Fruit fly (Drosophila melanogaster) whole organism, embryonic: ENCODE results near the gene CG17028.
A peak's percentile ranks its signal among the peaks of the same experiment; 100 is the strongest.

Source experiments
- Atf3 ChIP-seq: fragments of 200-800 bp; sonication (Bioruptor generic); optimal IDR thresholded peaks from 3 replicates; lab custom pipeline; 2016; ENCODE audit warnings: missing biosample characterization, missing genetic modification characterization
- Blimp-1 ChIP-seq: fragments of 200-800 bp; sonication (Bioruptor generic); optimal IDR thresholded peaks from 3 replicates; lab custom pipeline; 2018; ENCODE audit warnings: missing biosample characterization, missing genetic modification characterization, mild to moderate bottlenecking, moderate library complexity, missing genetic modification reagents
- CG10267 ChIP-seq: fragments of 200-800 bp; sonication (Bioruptor generic); optimal IDR thresholded peaks from 2 replicates; lab custom pipeline; 2018; ENCODE audit warnings: missing biosample characterization, mild to moderate bottlenecking, missing genetic modification characterization, moderate library complexity
- CG10979 ChIP-seq: fragments of 200-800 bp; sonication (Bioruptor generic); optimal IDR thresholded peaks from 2 replicates; lab custom pipeline; 2018; ENCODE audit warnings: missing biosample characterization, mild to moderate bottlenecking, missing genetic modification characterization, moderate library complexity
- CG12104 ChIP-seq: fragments of 200-800 bp; sonication (Bioruptor generic); optimal IDR thresholded peaks from 3 replicates; lab custom pipeline; 2016; ENCODE audit warnings: missing biosample characterization, missing genetic modification characterization
- CG13424 ChIP-seq: fragments of 200-800 bp; sonication (Bioruptor generic); optimal IDR thresholded peaks from 2 replicates; lab custom pipeline; 2019; ENCODE audit warnings: missing biosample characterization, mild to moderate bottlenecking, missing genetic modification characterization, moderate library complexity
- CG14014 ChIP-seq: fragments of 200-800 bp; sonication (Bioruptor generic); IDR thresholded peaks from 2 replicates; pipeline ENCODE4 v1.3.6; 2022; ENCODE audit warnings: missing biosample characterization, missing genetic modification characterization
- CG14710 ChIP-seq: fragments of 200-800 bp; sonication (Bioruptor generic); optimal IDR thresholded peaks from 3 replicates; lab custom pipeline; 2019; ENCODE audit warnings: missing biosample characterization, mild to moderate bottlenecking, missing genetic modification characterization, moderate library complexity
- CG1603 ChIP-seq: fragments of 200-800 bp; sonication (Bioruptor generic); optimal IDR thresholded peaks from 2 replicates; lab custom pipeline; 2019; ENCODE audit warnings: missing biosample characterization, mild to moderate bottlenecking, missing genetic modification characterization, moderate library complexity
- CG17361 ChIP-seq: fragments of 200-800 bp; sonication (Bioruptor generic); IDR thresholded peaks from 3 replicates; pipeline ENCODE4 v1.3.6; 2022; ENCODE audit warnings: missing biosample characterization, missing genetic modification characterization
- CG17829 ChIP-seq: fragments of 200-800 bp; optimal IDR thresholded peaks from 2 replicates; lab custom pipeline; 2019; ENCODE audit warnings: missing biosample characterization, mild to moderate bottlenecking, missing genetic modification characterization, moderate library complexity
- CG18262 ChIP-seq: fragments of 200-800 bp; optimal IDR thresholded peaks from 3 replicates; lab custom pipeline; 2019; ENCODE audit warnings: missing biosample characterization, mild to moderate bottlenecking, missing genetic modification characterization, moderate library complexity
- CG2678 ChIP-seq: fragments of 200-800 bp; sonication (Bioruptor generic); optimal IDR thresholded peaks from 3 replicates; lab custom pipeline; 2019; ENCODE audit warnings: missing biosample characterization, mild to moderate bottlenecking, missing genetic modification characterization, moderate library complexity
- CG2712 ChIP-seq: fragments of 200-800 bp; optimal IDR thresholded peaks from 3 replicates; lab custom pipeline; 2019; ENCODE audit warnings: missing biosample characterization, mild to moderate bottlenecking, missing genetic modification characterization, moderate library complexity
- CG2875 ChIP-seq: fragments of 200-800 bp; sonication (Bioruptor generic); optimal IDR thresholded peaks from 2 replicates; lab custom pipeline; 2017; ENCODE audit warnings: missing biosample characterization, mild to moderate bottlenecking, missing genetic modification characterization, missing genetic modification reagents
- CG30403 ChIP-seq: fragments of 200-800 bp; sonication (Bioruptor generic); optimal IDR thresholded peaks from 3 replicates; lab custom pipeline; 2016; ENCODE audit warnings: missing biosample characterization, missing genetic modification characterization
- CG31441 ChIP-seq: fragments of 200-800 bp; sonication (Bioruptor generic); IDR thresholded peaks from 2 replicates; pipeline ENCODE4 v1.3.6; 2022; ENCODE audit warnings: missing biosample characterization, missing genetic modification characterization
- CG7839 ChIP-seq: fragments of 200-800 bp; sonication (Bioruptor generic); optimal IDR thresholded peaks from 3 replicates; lab custom pipeline; 2018; ENCODE audit warnings: missing biosample characterization, mild to moderate bottlenecking, missing genetic modification characterization, moderate library complexity
- Doc3 ChIP-seq: fragments of 200-800 bp; sonication (Bioruptor generic); IDR thresholded peaks from 3 replicates; pipeline ENCODE4 v1.3.6; 2022; ENCODE audit warnings: missing biosample characterization, missing genetic modification characterization; ENCODE audit not compliant: partially characterized antibody
- E2f2 ChIP-seq: fragments of 200-800 bp; sonication (Bioruptor generic); IDR thresholded peaks from 2 replicates; pipeline ENCODE4 v1.3.6; 2022; ENCODE audit warnings: missing biosample characterization, missing genetic modification characterization
- Ets65A ChIP-seq: fragments of 200-800 bp; sonication (Bioruptor generic); peaks from one replicate; lab custom pipeline; 2016; ENCODE audit warnings: missing biosample characterization, missing genetic modification characterization
- Fer1 ChIP-seq: fragments of 200-800 bp; sonication (Bioruptor generic); optimal IDR thresholded peaks from 2 replicates; lab custom pipeline; 2017; ENCODE audit warnings: missing biosample characterization, mild to moderate bottlenecking, missing genetic modification characterization
- Myb ChIP-seq: fragments of 200-800 bp; sonication (Bioruptor generic); optimal IDR thresholded peaks from 2 replicates; lab custom pipeline; 2016; ENCODE audit warnings: missing biosample characterization, missing genetic modification characterization
- Oli ChIP-seq: fragments of 200-800 bp; sonication (Bioruptor generic); optimal IDR thresholded peaks from 2 replicates; lab custom pipeline; 2018; ENCODE audit warnings: missing biosample characterization, mild to moderate bottlenecking, missing genetic modification characterization, moderate library complexity
- Pdp1 ChIP-seq, 2 experiments: fragments of 200-800 bp; sonication (Bioruptor generic); optimal IDR thresholded peaks; 3 replicates each; lab custom pipeline; 2016; ENCODE audit warnings: missing biosample characterization in 2 of 2, missing genetic modification characterization in 2 of 2, mild to moderate bottlenecking in 1 of 2, moderate library complexity in 1 of 2
- Ravus ChIP-seq: fragments of 200-800 bp; sonication (Bioruptor generic); IDR thresholded peaks from 2 replicates; pipeline ENCODE4 v1.3.6; 2022; ENCODE audit warnings: missing biosample characterization, missing genetic modification characterization
- Rx ChIP-seq: fragments of 200-800 bp; sonication (Bioruptor generic); IDR thresholded peaks from 2 replicates; pipeline ENCODE4 v1.3.6; 2022; ENCODE audit warnings: missing biosample characterization, missing genetic modification characterization
- Sox100B ChIP-seq: fragments of 200-800 bp; sonication (Bioruptor generic); optimal IDR thresholded peaks from 3 replicates; lab custom pipeline; 2018; ENCODE audit warnings: missing biosample characterization, mild to moderate bottlenecking, missing genetic modification characterization
- Sox102F ChIP-seq: fragments of 200-800 bp; sonication (Bioruptor generic); optimal IDR thresholded peaks from 2 replicates; lab custom pipeline; 2018; ENCODE audit warnings: missing biosample characterization, mild to moderate bottlenecking, missing genetic modification characterization, moderate library complexity
- Ssrp ChIP-seq: fragments of 200-800 bp; sonication (Bioruptor generic); optimal IDR thresholded peaks from 2 replicates; lab custom pipeline; 2018; ENCODE audit warnings: missing biosample characterization, mild to moderate bottlenecking, missing genetic modification characterization, moderate library complexity
- bsh ChIP-seq, 2 experiments: fragments of 200-800 bp; sonication (Bioruptor generic); optimal IDR thresholded peaks; 2 replicates each; lab custom pipeline; 2017 to 2018; ENCODE audit warnings: mild to moderate bottlenecking in 2 of 2, missing biosample characterization in 2 of 2, missing genetic modification characterization in 2 of 2, moderate library complexity in 1 of 2
- caup ChIP-seq: fragments of 200-800 bp; sonication (Bioruptor generic); optimal IDR thresholded peaks from 3 replicates; lab custom pipeline; 2017; ENCODE audit warnings: missing biosample characterization, mild to moderate bottlenecking, missing genetic modification characterization, moderate library complexity; ENCODE audit not compliant: severe bottlenecking
- crol ChIP-seq: fragments of 200-800 bp; sonication (Bioruptor generic); IDR thresholded peaks from 2 replicates; pipeline ENCODE4 v1.3.6; 2022; ENCODE audit warnings: missing biosample characterization, missing genetic modification characterization
- dmrt11E ChIP-seq: fragments of 200-800 bp; sonication (Bioruptor generic); optimal IDR thresholded peaks from 3 replicates; lab custom pipeline; 2018; ENCODE audit warnings: missing biosample characterization, mild to moderate bottlenecking, missing genetic modification characterization, moderate library complexity
- dmrt99B ChIP-seq: fragments of 200-800 bp; sonication (Bioruptor generic); optimal IDR thresholded peaks from 2 replicates; lab custom pipeline; 2018; ENCODE audit warnings: missing biosample characterization, mild to moderate bottlenecking, missing genetic modification characterization, moderate library complexity
- en ChIP-seq: fragments of 200-800 bp; sonication (Bioruptor generic); optimal IDR thresholded peaks from 2 replicates; lab custom pipeline; 2016; ENCODE audit warnings: missing biosample characterization, missing genetic modification characterization
- eve ChIP-seq, 2 experiments: fragments of >200 bp; optimal IDR thresholded peaks; 2 replicates each; lab custom pipeline; 2017; ENCODE audit warnings: missing biosample characterization in 2 of 2, missing genetic modification characterization in 2 of 2
- gem ChIP-seq: fragments of 200-800 bp; sonication (Bioruptor generic); optimal IDR thresholded peaks from 2 replicates; lab custom pipeline; 2019; ENCODE audit warnings: missing biosample characterization, mild to moderate bottlenecking, missing genetic modification characterization, moderate library complexity
- lola ChIP-seq, 3 experiments: fragments of >200 bp in 2 of 3; fragments of 200-800 bp in 1 of 3; sonication (Bioruptor generic) in 1 of 3; optimal IDR thresholded peaks; 2 replicates each; lab custom pipeline; 2017 to 2019; ENCODE audit warnings: missing biosample characterization in 3 of 3, missing genetic modification characterization in 3 of 3, mild to moderate bottlenecking in 1 of 3, moderate library complexity in 1 of 3
- nmo ChIP-seq: fragments of 200-800 bp; sonication (Bioruptor generic); optimal IDR thresholded peaks from 2 replicates; lab custom pipeline; 2018; ENCODE audit warnings: missing biosample characterization, mild to moderate bottlenecking, missing genetic modification characterization, moderate library complexity
- org-1 ChIP-seq: fragments of 200-800 bp; sonication (Bioruptor generic); optimal IDR thresholded peaks from 2 replicates; lab custom pipeline; 2017; ENCODE audit warnings: missing biosample characterization, missing genetic modification characterization
- pfk ChIP-seq: fragments of 200-800 bp; sonication (Bioruptor generic); optimal IDR thresholded peaks from 2 replicates; lab custom pipeline; 2018; ENCODE audit warnings: missing biosample characterization, mild to moderate bottlenecking, missing genetic modification characterization, moderate library complexity
- pho ChIP-seq: fragments of 200-800 bp; sonication (Bioruptor generic); optimal IDR thresholded peaks from 2 replicates; lab custom pipeline; 2016; ENCODE audit warnings: missing biosample characterization, missing genetic modification characterization
- rib ChIP-seq: fragments of 200-800 bp; sonication (Bioruptor generic); IDR thresholded peaks from 2 replicates; pipeline ENCODE4 v1.3.6; 2022; ENCODE audit warnings: missing biosample characterization, missing genetic modification characterization
- sens ChIP-seq: fragments of 200-800 bp; sonication (Bioruptor generic); peaks from one replicate; lab custom pipeline; 2016; ENCODE audit warnings: missing biosample characterization, missing genetic modification characterization
- sna ChIP-seq: fragments of 200-800 bp; sonication (Bioruptor generic); IDR thresholded peaks from 2 replicates; pipeline ENCODE4 v1.3.6; 2022; ENCODE audit warnings: missing biosample characterization, missing genetic modification characterization; ENCODE audit not compliant: partially characterized antibody
- tin ChIP-seq: fragments of 200-800 bp; sonication (Bioruptor generic); optimal IDR thresholded peaks from 3 replicates; lab custom pipeline; 2016; ENCODE audit warnings: missing biosample characterization, missing genetic modification characterization
- tio ChIP-seq: fragments of 200-800 bp; sonication (Bioruptor generic); optimal IDR thresholded peaks from 2 replicates; lab custom pipeline; 2017; ENCODE audit warnings: missing biosample characterization, missing genetic modification characterization, inconsistent platforms

The CG17028 gene

dm6 chr3L:16024276-16025019, 46.1 kb downstream of the CG17028 start:
- no peak for TF ChIP-seq caup (GFP tag; lab: Kevin White, UChicago)
- TF ChIP-seq Sox100B (GFP tag; lab: Kevin White, UChicago): peak; percentile 31
- no peak for TF ChIP-seq CG14014 (GFP tag; lab: Robert Waterston, UW)
- no peak for TF ChIP-seq Doc3 (GFP tag; lab: Robert Waterston, UW)
- TF ChIP-seq CG14710: peak; percentile 23
- TF ChIP-seq nmo: peak; percentile 35
- peak in 1 of 2 experiments; percentile 12 for TF ChIP-seq eve (GFP tag; optimal IDR thresholded peaks at IDR 0.05; lab: Kevin White, UChicago)
- TF ChIP-seq Ets65A (GFP tag; lab: Kevin White, UChicago): peak; percentile 87
- peak; percentile 89 for TF ChIP-seq sens (GFP tag; lab: Kevin White, UChicago)
- peak; percentile 15 for TF ChIP-seq Sox102F (GFP tag; lab: Kevin White, UChicago)
- TF ChIP-seq Fer1 (GFP tag; lab: Kevin White, UChicago): no peak
- no peak for TF ChIP-seq Ravus (GFP tag; lab: Robert Waterston, UW)
- TF ChIP-seq CG13424 (tag; lab: Kevin White, UChicago): peak; percentile 10
- TF ChIP-seq CG18262 (tag; lab: Kevin White, UChicago): peak; percentile 56
- TF ChIP-seq CG12104 (GFP tag; lab: Kevin White, UChicago): no peak
- TF ChIP-seq CG17361 (GFP tag; lab: Robert Waterston, UW): peak; percentile 56
- TF ChIP-seq dmrt11E (tag; lab: Kevin White, UChicago): peak; percentile 29
- TF ChIP-seq CG2712 (tag; lab: Kevin White, UChicago): peak; percentile 42
- TF ChIP-seq Myb (GFP tag; lab: Kevin White, UChicago): peak; percentile 13
- no peak for TF ChIP-seq Atf3 (GFP tag; lab: Kevin White, UChicago)
- TF ChIP-seq pfk (GFP tag; lab: Kevin White, UChicago): no peak
- TF ChIP-seq CG2678: peak; percentile 31
- TF ChIP-seq en (GFP tag; lab: Kevin White, UChicago): no peak
- peak; percentile 77 for TF ChIP-seq crol
- TF ChIP-seq Pdp1 (GFP tag; optimal IDR thresholded peaks at IDR 0.05; lab: Kevin White, UChicago): peak in 1 of 2 experiments; percentile 38
- TF ChIP-seq E2f2 (GFP tag; lab: Robert Waterston, UW): no peak
- TF ChIP-seq Ssrp (tag; lab: Kevin White, UChicago): peak; percentile 13
- TF ChIP-seq rib (GFP tag; lab: Robert Waterston, UW): no peak
- TF ChIP-seq Oli (tag; lab: Kevin White, UChicago): peak; percentile 31
- TF ChIP-seq CG17829 (tag; lab: Kevin White, UChicago): peak; percentile 24
- peak; percentile 17 for TF ChIP-seq CG30403
- TF ChIP-seq lola (GFP tag; optimal IDR thresholded peaks at IDR 0.05; lab: Kevin White, UChicago): peak in 1 of 3 experiments; percentile 39
- TF ChIP-seq CG10979 (tag; lab: Kevin White, UChicago): peak; percentile 50
- peak; percentile 20 for TF ChIP-seq CG10267 (tag; lab: Kevin White, UChicago)
- peak; percentile 27 for TF ChIP-seq Blimp-1 (GFP tag; lab: Kevin White, UChicago)
- TF ChIP-seq CG2875: peak; percentile 10
- TF ChIP-seq gem (tag; lab: Kevin White, UChicago): peak; percentile 46
- TF ChIP-seq CG31441 (GFP tag; lab: Robert Waterston, UW): 0 out of 2 replicates have a peak, but pooled peaks have one; percentile 25
- no peak for TF ChIP-seq pho
- peak; percentile 3 for TF ChIP-seq CG7839 (tag; lab: Kevin White, UChicago)
- peak; percentile 13 for TF ChIP-seq tio
- TF ChIP-seq dmrt99B: peak; percentile 27
- TF ChIP-seq org-1 (GFP tag; lab: Kevin White, UChicago): peak; percentile 5
- peak; percentile 13 for TF ChIP-seq CG1603 (tag; lab: Kevin White, UChicago)
- peak in 1 of 2 experiments; percentile 8 for TF ChIP-seq bsh (GFP tag; optimal IDR thresholded peaks at IDR 0.05; lab: Kevin White, UChicago)
- no peak for TF ChIP-seq Rx (GFP tag; lab: Robert Waterston, UW)
- TF ChIP-seq tin (GFP tag; lab: Kevin White, UChicago): peak; percentile 12
- no peak for TF ChIP-seq sna
